Worm (Caenorhabditis elegans): ENCODE measurements around the gene unc-22.

unc-22 gene

DNA sequence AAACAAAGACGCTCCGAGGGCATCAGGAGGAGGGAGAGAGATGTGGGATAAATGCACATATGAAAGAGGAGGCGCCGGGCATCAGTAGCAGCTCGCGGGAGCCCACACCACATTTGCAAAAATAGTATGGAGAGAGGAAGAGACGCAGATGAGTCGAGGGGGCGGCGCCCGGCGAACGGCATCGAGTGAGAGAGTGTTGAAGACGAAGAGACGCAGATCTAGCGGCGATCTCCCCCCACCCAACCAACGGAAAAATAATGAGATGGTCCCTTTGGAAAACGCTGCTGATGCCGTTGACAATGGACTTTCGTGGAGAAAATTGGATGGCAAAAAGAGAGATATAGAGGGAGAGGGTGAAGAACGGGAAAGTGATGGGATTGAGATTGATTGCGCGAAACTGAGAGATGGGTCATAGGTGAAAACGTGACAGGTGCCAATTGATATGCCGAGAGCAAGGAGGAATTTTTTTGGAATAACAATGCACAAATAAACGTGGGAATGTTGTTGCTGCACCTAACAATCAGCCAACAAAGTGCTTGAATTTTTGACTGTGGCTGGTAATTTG lies 1.7 kb upstream of the unc-22 start (continued):
- TF ChIP-seq elt-2 (tag; optimal IDR thresholded peaks at IDR 0.05) (no peak), lin-14 (GFP tag; optimal IDR thresholded peaks at IDR 0.05) (peak; percentile 96), pqm-1 (tag; optimal IDR thresholded peaks at IDR 0.05) (no peak), tbx-2 (tag; optimal IDR thresholded peaks at IDR 0.05) (peak; percentile 42), efl-1 (optimal IDR thresholded peaks at IDR 0.05) (peak in 1 of 2 experiments; percentile 3), efl-1 (GFP tag; optimal IDR thresholded peaks at IDR 0.05 in 1 of 2) (peak in 1 of 2 experiments; percentile 73), dsc-1 (tag; optimal IDR thresholded peaks at IDR 0.05) (peak; percentile 43), nhr-237 (tag; optimal IDR thresholded peaks at IDR 0.05) (no peak), egl-13 (tag; optimal IDR thresholded peaks at IDR 0.05) (no peak), aha-1 (tag; optimal IDR thresholded peaks at IDR 0.05) (no peak), efl-3 (GFP tag; optimal IDR thresholded peaks at IDR 0.05) (no peak), grh-1 (GFP tag; IDR thresholded peaks at IDR 0.05) (no peak), hlh-4 (tag; optimal IDR thresholded peaks at IDR 0.05) (no peak), zag-1 (tag; optimal IDR thresholded peaks at IDR 0.05) (no peak), aly-2 (tag; optimal IDR thresholded peaks at IDR 0.05) (no peak)

- TF ChIP-seq sptf-1 (tag; optimal IDR thresholded peaks at IDR 0.05) (no peak), nhr-47 (tag; optimal IDR thresholded peaks at IDR 0.05) (no peak), sox-4 (tag; optimal IDR thresholded peaks at IDR 0.05) (no peak), nhr-76 (tag; optimal IDR thresholded peaks at IDR 0.05) (no peak), ets-5 (GFP tag; IDR thresholded peaks at IDR 0.05) (no peak), ama-1 (optimal IDR thresholded peaks at IDR 0.05) (no peak), nhr-28 (tag; optimal IDR thresholded peaks at IDR 0.05) (no peak), sup-37 (GFP tag; optimal IDR thresholded peaks at IDR 0.05) (peak; percentile 36), ceh-90 (tag; optimal IDR thresholded peaks at IDR 0.05) (no peak), unc-30 (tag; optimal IDR thresholded peaks at IDR 0.05) (no peak), lin-13 (GFP tag; optimal IDR thresholded peaks at IDR 0.05) (no peak), unc-98 (GFP tag; IDR thresholded peaks at IDR 0.05) (peak; percentile 42; the same call in 1 of the 2 replicates), C04F5.9 (tag; optimal IDR thresholded peaks at IDR 0.05) (no peak), nhr-12 (tag; optimal IDR thresholded peaks at IDR 0.05) (no peak), swsn-7 (tag; optimal IDR thresholded peaks at IDR 0.05) (peak; percentile 22), lir-3 (tag; optimal IDR thresholded peaks at IDR 0.05; ENCODE audit: poor library complexity) (no peak), ceh-88 (GFP tag; IDR thresholded peaks at IDR 0.05) (no peak), lin-15B (tag; optimal IDR thresholded peaks at IDR 0.05) (no peak), ceh-63 (GFP tag; optimal IDR thresholded peaks at IDR 0.05) (no peak), unc-62 (GFP tag; optimal IDR thresholded peaks at IDR 0.05) (no peak), snpc-4 (tag; optimal IDR thresholded peaks at IDR 0.05) (no peak), ceh-8 (GFP tag; optimal IDR thresholded peaks at IDR 0.05) (no peak), nhr-11 (tag; optimal IDR thresholded peaks at IDR 0.05) (no peak), aha-1 (tag; optimal IDR thresholded peaks at IDR 0.05) (no peak), egl-13 (tag; optimal IDR thresholded peaks at IDR 0.05) (no peak), fkh-4 (tag; optimal IDR thresholded peaks at IDR 0.05; ENCODE audit: borderline replicate concordance) (no peak), ztf-4 (tag; optimal IDR thresholded peaks at IDR 0.05) (no peak), tbx-2 (tag; optimal IDR thresholded peaks at IDR 0.05) (peak; percentile 38), alr-1 (tag; optimal IDR thresholded peaks at IDR 0.05; ENCODE audit: borderline replicate concordance) (no peak), dsc-1 (tag; optimal IDR thresholded peaks at IDR 0.05) (peak; percentile 55), mab-9 (GFP tag; IDR thresholded peaks at IDR 0.05) (no peak), pqm-1 (tag; optimal IDR thresholded peaks at IDR 0.05) (no peak), blmp-1 (tag; optimal IDR thresholded peaks at IDR 0.05) (no peak), nhr-19 (GFP tag; conservative IDR thresholded peaks at IDR 0.05) (peak; percentile 55), tlp-1 (tag; optimal IDR thresholded peaks at IDR 0.05) (no peak), unc-86 (tag; optimal IDR thresholded peaks at IDR 0.05) (no peak), snu-23 (GFP tag; optimal IDR thresholded peaks at IDR 0.05) (peak; percentile 41), fos-1 (tag; optimal IDR thresholded peaks at IDR 0.05) (no peak), egl-27 (tag; optimal IDR thresholded peaks at IDR 0.05) (no peak), skn-1 (tag; optimal IDR thresholded peaks at IDR 0.05) (no peak), elt-3 (tag; optimal IDR thresholded peaks at IDR 0.05) (no peak), vab-15 (tag; optimal IDR thresholded peaks at IDR 0.05) (no peak), nhr-84 (tag; optimal IDR thresholded peaks at IDR 0.05) (no peak)
Measured at ce11 chrIV:12010377-12010776, 430 bp downstream of the unc-22 start.
